Fruit fly (Drosophila melanogaster) whole organism, embryonic: Measurements from ENCODE around the gene dsd.
A peak's percentile ranks its signal among the peaks of the same experiment; 100 is the strongest.

Source experiments
- CG8388 ChIP-seq: fragments of 200-800 bp; sonication (Bioruptor generic); optimal IDR thresholded peaks from 2 replicates; lab custom pipeline; 2019; ENCODE audit warnings: missing biosample characterization, mild to moderate bottlenecking, missing genetic modification characterization, moderate library complexity
- CkIIα-i1 ChIP-seq: fragments of 200-800 bp; sonication (Bioruptor generic); IDR thresholded peaks from 2 replicates; pipeline ENCODE4 v1.3.6; 2022; ENCODE audit warnings: missing biosample characterization, missing genetic modification characterization
- D19B ChIP-seq: fragments of 200-800 bp; sonication (Bioruptor generic); optimal IDR thresholded peaks from 2 replicates; lab custom pipeline; 2017; ENCODE audit warnings: missing biosample characterization, mild to moderate bottlenecking, missing genetic modification characterization
- Doc3 ChIP-seq: fragments of 200-800 bp; sonication (Bioruptor generic); IDR thresholded peaks from 3 replicates; pipeline ENCODE4 v1.3.6; 2022; ENCODE audit warnings: missing biosample characterization, missing genetic modification characterization; ENCODE audit not compliant: partially characterized antibody
- dan ChIP-seq: fragments of 200-800 bp; sonication (Bioruptor generic); IDR thresholded peaks from 2 replicates; pipeline ENCODE4 v1.3.6; 2022; ENCODE audit warnings: missing biosample characterization, missing genetic modification characterization
- mam ChIP-seq: fragments of 200-800 bp; sonication (Bioruptor generic); optimal IDR thresholded peaks from 3 replicates; lab custom pipeline; 2016; ENCODE audit warnings: missing biosample characterization, missing genetic modification characterization

- TF ChIP-seq D19B (GFP tag; lab: Kevin White, UChicago), result peak; percentile 98
- peak; percentile 99 for TF ChIP-seq CkIIα-i1
- peak; percentile 99 for TF ChIP-seq CG8388 (GFP tag; lab: Kevin White, UChicago)
- peak; percentile 99 for TF ChIP-seq dan (GFP tag; lab: Robert Waterston, UW)
- TF ChIP-seq Doc3 (GFP tag; lab: Robert Waterston, UW), result 0 out of 3 replicates have a peak, but pooled peaks have one; percentile 35
- TF ChIP-seq mam (GFP tag; lab: Kevin White, UChicago), result peak; percentile 99
These were observed 28.9 kb upstream of the dsd start, which contains the start of the genes CG5611 and Mtl for dm6 chr3R:27636010-27636584.
